Worm (Caenorhabditis elegans) whole organism, L4/young adult: Measurements from ENCODE around the gene T23E7.2.

ENCODE experiments used
- W03F9.2 ChIP-seq: fragments of 150-350 bp; optimal IDR thresholded peaks from 2 replicates; lab custom pipeline; 2014; ENCODE audit warnings: missing biosample characterization, missing genetic modification characterization
- dao-5 ChIP-seq: sonication (generic microtip); optimal IDR thresholded peaks from 2 replicates; lab custom pipeline; 2016; ENCODE audit warnings: missing genotype, missing genetic modification characterization, moderate library complexity, missing compliant biosample characterization
- him-1 ChIP-seq: sonication (generic microtip); optimal IDR thresholded peaks from 2 replicates; lab custom pipeline; 2016; ENCODE audit warnings: missing genotype, missing genetic modification reagents, missing genetic modification characterization, missing compliant biosample characterization

DNA sequence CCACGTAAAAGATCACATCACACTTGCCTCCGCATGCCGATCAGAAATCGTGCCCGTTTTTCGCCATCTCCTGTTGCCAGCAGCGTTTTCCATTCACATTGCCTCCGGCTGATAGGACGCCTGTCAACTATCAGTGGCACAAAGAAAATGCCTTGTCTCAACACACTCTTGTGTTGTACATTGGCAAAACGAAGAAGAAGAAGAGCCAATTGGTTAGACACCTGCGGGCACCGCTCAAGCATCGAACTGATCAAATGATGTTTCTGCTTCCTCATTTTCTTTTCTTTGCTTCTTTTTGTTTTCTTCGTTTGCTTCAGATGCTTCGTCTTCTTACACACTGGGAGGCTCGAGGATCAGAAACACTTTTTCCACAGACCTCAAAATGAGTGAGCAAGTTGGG, 3.5 kb upstream of the T23E7.2 start:
- TF ChIP-seq dao-5 (tag; lab: Kevin White, UChicago) (no peak), W03F9.2 (tag; lab: Kevin White, UChicago) (no peak), him-1 (tag; lab: Kevin White, UChicago) (no peak)
